Worm (Caenorhabditis elegans) whole organism, mixed stage, embryonic: ENCODE results near the gene nlp-13.
"Not testable (repeated sequence)": the region's sequence is repeated elsewhere in the genome, so short reads cannot be mapped to it uniquely, and the experiment has no call there.

Experiments
- M03D4.4 ChIP-seq: sonication (generic microtip); optimal IDR thresholded peaks from 2 replicates; lab custom pipeline; 2017; ENCODE audit warnings: mild to moderate bottlenecking, missing genetic modification characterization, missing compliant biosample characterization
- bed-3 ChIP-seq: fragments of 200-800 bp; sonication (Bioruptor generic); optimal IDR thresholded peaks from 3 replicates; lab custom pipeline; 2018; ENCODE audit warnings: mild to moderate bottlenecking, missing genetic modification characterization, moderate library complexity, missing compliant biosample characterization
- blmp-1 ChIP-seq: fragments of 150-350 bp; optimal IDR thresholded peaks from 2 replicates; lab custom pipeline; 2014; ENCODE audit warnings: missing biosample characterization, missing genetic modification characterization
- ceh-39 ChIP-seq: fragments of 150-350 bp; optimal IDR thresholded peaks from 2 replicates; lab custom pipeline; 2014; ENCODE audit warnings: missing biosample characterization, missing genetic modification characterization
- ceh-43 ChIP-seq: fragments of 200-800 bp; sonication (Bioruptor generic); optimal IDR thresholded peaks from 2 replicates; lab custom pipeline; 2018; ENCODE audit warnings: mild to moderate bottlenecking, missing genetic modification characterization, moderate library complexity, missing compliant biosample characterization
- ceh-83 ChIP-seq: fragments of 200-800 bp; sonication (Bioruptor generic); optimal IDR thresholded peaks from 2 replicates; lab custom pipeline; 2018; ENCODE audit warnings: mild to moderate bottlenecking, missing genetic modification characterization, missing compliant biosample characterization
- cnd-1 ChIP-seq: fragments of 200-800 bp; sonication (Bioruptor generic); optimal IDR thresholded peaks from 2 replicates; lab custom pipeline; 2018; ENCODE audit warnings: mild to moderate bottlenecking, missing genetic modification characterization, missing compliant biosample characterization
- elt-1 ChIP-seq: sonication (generic microtip); optimal IDR thresholded peaks from 2 replicates; lab custom pipeline; 2017; ENCODE audit warnings: missing genetic modification characterization, mild to moderate bottlenecking, missing compliant biosample characterization, antibody characterized with exemption, moderate library complexity, borderline replicate concordance; ENCODE audit not compliant: insufficient read depth
- elt-3 ChIP-seq: fragments of 150-350 bp; optimal IDR thresholded peaks from 2 replicates; lab custom pipeline; 2014; ENCODE audit warnings: missing biosample characterization, missing genetic modification characterization
- flh-1 ChIP-seq: fragments of 200-800 bp; sonication (Bioruptor generic); optimal IDR thresholded peaks from 2 replicates; lab custom pipeline; 2018; ENCODE audit warnings: mild to moderate bottlenecking, missing genetic modification characterization, moderate library complexity, missing compliant biosample characterization
- ham-2 ChIP-seq: fragments of 200-800 bp; sonication (Bioruptor generic); optimal IDR thresholded peaks from 2 replicates; lab custom pipeline; 2018; ENCODE audit warnings: mild to moderate bottlenecking, missing genetic modification characterization, missing compliant biosample characterization
- hlh-1 ChIP-seq: fragments of 150-350 bp; optimal IDR thresholded peaks from 2 replicates; lab custom pipeline; 2014; ENCODE audit warnings: missing biosample characterization, missing genetic modification reagents, missing genetic modification characterization
- lin-13 ChIP-seq: fragments of 150-350 bp; optimal IDR thresholded peaks from 2 replicates; lab custom pipeline; 2014; ENCODE audit warnings: missing biosample characterization, missing genetic modification characterization
- lin-32 ChIP-seq: fragments of 200-800 bp; sonication (Bioruptor generic); optimal IDR thresholded peaks from 2 replicates; lab custom pipeline; 2018; ENCODE audit warnings: mild to moderate bottlenecking, missing genetic modification characterization, missing compliant biosample characterization
- mab-5 ChIP-seq: fragments of 150-350 bp; optimal IDR thresholded peaks from 2 replicates; lab custom pipeline; 2014; ENCODE audit warnings: missing biosample characterization, missing genetic modification characterization
- mep-1 ChIP-seq: fragments of 150-350 bp; optimal IDR thresholded peaks from 2 replicates; lab custom pipeline; 2017; ENCODE audit warnings: missing biosample characterization, missing genetic modification reagents, missing genetic modification characterization, inconsistent platforms
- mls-2 ChIP-seq: sonication (generic microtip); optimal IDR thresholded peaks from 2 replicates; lab custom pipeline; 2016; ENCODE audit warnings: mild to moderate bottlenecking, missing genetic modification characterization, moderate library complexity, missing compliant biosample characterization
- nhr-12 ChIP-seq: fragments of 150-350 bp; optimal IDR thresholded peaks from 2 replicates; lab custom pipeline; 2014; ENCODE audit warnings: missing biosample characterization, missing genetic modification characterization
- nhr-237 ChIP-seq: fragments of 150-350 bp; optimal IDR thresholded peaks from 2 replicates; lab custom pipeline; 2014; ENCODE audit warnings: missing biosample characterization, missing genetic modification characterization
- nhr-28 ChIP-seq: fragments of 150-350 bp; optimal IDR thresholded peaks from 2 replicates; lab custom pipeline; 2014; ENCODE audit warnings: missing biosample characterization, missing genetic modification characterization
- nhr-76 ChIP-seq: sonication (generic microtip); optimal IDR thresholded peaks from 2 replicates; lab custom pipeline; 2017; ENCODE audit warnings: missing biosample characterization, missing genetic modification characterization
- pha-4 ChIP-seq: fragments of 150-350 bp; optimal IDR thresholded peaks from 2 replicates; lab custom pipeline; 2018; ENCODE audit warnings: missing biosample characterization, missing genetic modification reagents, missing genetic modification characterization
- sem-2 ChIP-seq: fragments of 200-800 bp; sonication (Bioruptor generic); optimal IDR thresholded peaks from 2 replicates; lab custom pipeline; 2018; ENCODE audit warnings: mild to moderate bottlenecking, missing genetic modification characterization, missing compliant biosample characterization
- snpc-4 ChIP-seq: fragments of 150-350 bp; optimal IDR thresholded peaks from 2 replicates; lab custom pipeline; 2014; ENCODE audit warnings: missing biosample characterization, missing genetic modification characterization
- sptf-1 ChIP-seq: sonication (generic microtip); optimal IDR thresholded peaks from 2 replicates; lab custom pipeline; 2017; ENCODE audit warnings: mild to moderate bottlenecking, missing genetic modification characterization, moderate library complexity, missing compliant biosample characterization
- tbx-8 ChIP-seq: fragments of 200-800 bp; sonication (Bioruptor generic); optimal IDR thresholded peaks from 2 replicates; lab custom pipeline; 2018; ENCODE audit warnings: mild to moderate bottlenecking, missing genetic modification characterization, moderate library complexity, missing compliant biosample characterization
- unc-120 ChIP-seq: sonication (generic microtip); optimal IDR thresholded peaks from 2 replicates; lab custom pipeline; 2017; ENCODE audit warnings: missing genetic modification characterization, missing compliant biosample characterization; ENCODE audit not compliant: poor library complexity, severe bottlenecking
- unc-39 ChIP-seq: fragments of 150-350 bp; optimal IDR thresholded peaks from 2 replicates; lab custom pipeline; 2014; ENCODE audit warnings: missing biosample characterization, missing genetic modification characterization
- unc-62 ChIP-seq: fragments of 150-350 bp; optimal IDR thresholded peaks from 2 replicates; lab custom pipeline; 2014; ENCODE audit warnings: missing biosample characterization, missing genetic modification reagents, missing genetic modification characterization
- zip-8 ChIP-seq: fragments of 150-350 bp; optimal IDR thresholded peaks from 2 replicates; lab custom pipeline; 2014; ENCODE audit warnings: missing biosample characterization, missing genetic modification characterization
- ztf-11 ChIP-seq: fragments of 150-350 bp; optimal IDR thresholded peaks from 2 replicates; lab custom pipeline; 2014; ENCODE audit warnings: missing biosample characterization, missing genetic modification characterization

Gene nlp-13

ce11 chrV:4204421-4204820, 31.8 kb upstream of the nlp-13 start, which contains the start of gene H43I07.1:
Gene H43I07.1 (plus strand): TSS chrV:4204721.
- TF ChIP-seq nhr-237 (tag; lab: Kevin White, UChicago), result no peak
- no peak for TF ChIP-seq snpc-4
- TF ChIP-seq mab-5 (tag; lab: Kevin White, UChicago), result no peak
- TF ChIP-seq M03D4.4 (tag; lab: Kevin White, UChicago), result no peak
- no peak for TF ChIP-seq pha-4
- no peak for TF ChIP-seq ztf-11 (tag; lab: Kevin White, UChicago)
- TF ChIP-seq mep-1 (tag; lab: Kevin White, UChicago), result no peak
- no peak for TF ChIP-seq nhr-28

ce11 chrV:4211521-4211920, 24.7 kb upstream of the nlp-13 start:
- TF ChIP-seq nhr-237 (tag; lab: Kevin White, UChicago) (no peak), sem-2 (GFP tag; lab: Kevin White, UChicago) (no peak), mls-2 (tag; lab: Kevin White, UChicago) (no peak), ceh-39 (tag; lab: Kevin White, UChicago) (no peak), blmp-1 (no peak), ceh-43 (GFP tag; lab: Kevin White, UChicago) (no peak), flh-1 (GFP tag; lab: Kevin White, UChicago) (no peak), zip-8 (tag; lab: Kevin White, UChicago) (no peak), sptf-1 (tag; lab: Kevin White, UChicago) (no peak), cnd-1 (tag; lab: Kevin White, UChicago) (no peak), unc-120 (no peak), elt-3 (tag; lab: Kevin White, UChicago) (no peak), mab-5 (tag; lab: Kevin White, UChicago) (no peak), nhr-12 (no peak)
- TF ChIP-seq, all 35 proteins: peak for 0

- not testable (repeated sequence) for TF ChIP-seq bed-3 (GFP tag; lab: Kevin White, UChicago); unc-62 (GFP tag; lab: Kevin White, UChicago); ham-2
Measured at ce11 chrV:4215856-4216255, 20.4 kb upstream of the nlp-13 start, which contains the start of gene H43I07.4. Gene H43I07.4 (plus strand): TSS chrV:4216156.

ce11 chrV:4216902-4217301, 19.3 kb upstream of the nlp-13 start:
- no peak for TF ChIP-seq ceh-39 (tag; lab: Kevin White, UChicago)
- TF ChIP-seq elt-3 (tag; lab: Kevin White, UChicago), result no peak
- TF ChIP-seq bed-3 (GFP tag; lab: Kevin White, UChicago), result no peak
- no peak for TF ChIP-seq ceh-83 (GFP tag; lab: Kevin White, UChicago)
- no peak for TF ChIP-seq lin-32
- no peak for TF ChIP-seq pha-4
- TF ChIP-seq unc-120, result no peak
- TF ChIP-seq M03D4.4 (tag; lab: Kevin White, UChicago), result no peak
- no peak for TF ChIP-seq hlh-1 (tag; lab: Kevin White, UChicago)
- no peak for TF ChIP-seq ceh-43 (GFP tag; lab: Kevin White, UChicago)
- TF ChIP-seq nhr-76, result no peak
- no peak for TF ChIP-seq sem-2 (GFP tag; lab: Kevin White, UChicago)
- TF ChIP-seq cnd-1 (tag; lab: Kevin White, UChicago), result no peak
- TF ChIP-seq flh-1 (GFP tag; lab: Kevin White, UChicago), result no peak
- TF ChIP-seq unc-62 (GFP tag; lab: Kevin White, UChicago), result no peak
- TF ChIP-seq lin-13 (tag; lab: Kevin White, UChicago), result no peak
- TF ChIP-seq unc-39 (tag; lab: Kevin White, UChicago), result no peak
- TF ChIP-seq tbx-8 (GFP tag; lab: Kevin White, UChicago), result no peak
- TF ChIP-seq mep-1 (tag; lab: Kevin White, UChicago), result no peak
- no peak for TF ChIP-seq snpc-4
- TF ChIP-seq, all 35 proteins: peak for 0

- TF ChIP-seq elt-1 (tag; lab: Kevin White, UChicago) (no peak), ztf-11 (tag; lab: Kevin White, UChicago) (no peak), M03D4.4 (tag; lab: Kevin White, UChicago) (no peak), sptf-1 (tag; lab: Kevin White, UChicago) (no peak), flh-1 (GFP tag; lab: Kevin White, UChicago) (no peak), nhr-76 (no peak), bed-3 (GFP tag; lab: Kevin White, UChicago) (no peak), nhr-12 (no peak), cnd-1 (tag; lab: Kevin White, UChicago) (no peak), sem-2 (GFP tag; lab: Kevin White, UChicago) (no peak), unc-120 (no peak), unc-39 (tag; lab: Kevin White, UChicago) (no peak), mls-2 (tag; lab: Kevin White, UChicago) (no peak), tbx-8 (GFP tag; lab: Kevin White, UChicago) (no peak), pha-4 (no peak), unc-62 (GFP tag; lab: Kevin White, UChicago) (no peak), mep-1 (tag; lab: Kevin White, UChicago) (no peak), nhr-28 (no peak), ceh-39 (tag; lab: Kevin White, UChicago) (no peak), blmp-1 (no peak)
Measured at ce11 chrV:4218268-4218667, 17.9 kb upstream of the nlp-13 start.
